Fruit fly (Drosophila melanogaster) whole organism, embryonic: ENCODE measurements around the gene CG11679.

Experiments
- CG1529 ChIP-seq: fragments of 200-800 bp; sonication (Bioruptor generic); optimal IDR thresholded peaks from 3 replicates; lab custom pipeline; 2018; ENCODE audit warnings: missing biosample characterization, missing genetic modification characterization
- CG2202 ChIP-seq: fragments of 200-800 bp; sonication (Bioruptor generic); optimal IDR thresholded peaks from 2 replicates; lab custom pipeline; 2018; ENCODE audit warnings: missing biosample characterization, mild to moderate bottlenecking, missing genetic modification characterization
- CG6683 ChIP-seq: fragments of 200-800 bp; sonication (Bioruptor generic); optimal IDR thresholded peaks from 2 replicates; lab custom pipeline; 2017; ENCODE audit warnings: missing biosample characterization, mild to moderate bottlenecking, missing genetic modification characterization, missing genetic modification reagents
- Chrac-16 ChIP-seq: fragments of 200-800 bp; sonication (Bioruptor generic); optimal IDR thresholded peaks from 3 replicates; lab custom pipeline; 2016; ENCODE audit warnings: missing biosample characterization, missing genetic modification characterization
- Deaf1 ChIP-seq: fragments of 200-800 bp; optimal IDR thresholded peaks from 3 replicates; lab custom pipeline; 2019; ENCODE audit warnings: missing biosample characterization, mild to moderate bottlenecking, missing genetic modification characterization, moderate library complexity
- Hr39 ChIP-seq: fragments of >200 bp; optimal IDR thresholded peaks from 2 replicates; lab custom pipeline; 2017
- Sox100B ChIP-seq: fragments of 200-800 bp; sonication (Bioruptor generic); optimal IDR thresholded peaks from 3 replicates; lab custom pipeline; 2018; ENCODE audit warnings: missing biosample characterization, mild to moderate bottlenecking, missing genetic modification characterization
- Tbp ChIP-seq: fragments of >200 bp; optimal IDR thresholded peaks from 2 replicates; lab custom pipeline; 2018; ENCODE audit warnings: missing biosample characterization, missing genetic modification characterization
- ara ChIP-seq: fragments of 200-800 bp; sonication (Bioruptor generic); IDR thresholded peaks from 2 replicates; pipeline ENCODE4 v1.3.6; 2022; ENCODE audit warnings: missing biosample characterization, missing genetic modification characterization
- ems ChIP-seq: fragments of 200-800 bp; sonication (Bioruptor generic); optimal IDR thresholded peaks from 3 replicates; lab custom pipeline; 2016; ENCODE audit warnings: missing biosample characterization, missing genetic modification characterization
- nom ChIP-seq: fragments of 200-800 bp; sonication (Bioruptor generic); optimal IDR thresholded peaks from 2 replicates; lab custom pipeline; 2017; ENCODE audit warnings: missing biosample characterization, missing genetic modification characterization, mild to moderate bottlenecking, moderate library complexity, missing genetic modification reagents
- pb ChIP-seq: fragments of 200-800 bp; sonication (Bioruptor generic); optimal IDR thresholded peaks from 3 replicates; lab custom pipeline; 2016; ENCODE audit warnings: missing biosample characterization, missing genetic modification characterization
- sr ChIP-seq: fragments of 200-800 bp; sonication (Bioruptor generic); IDR thresholded peaks from 3 replicates; pipeline ENCODE4 v1.3.6; 2022; ENCODE audit warnings: missing biosample characterization, missing genetic modification characterization
- vfl ChIP-seq: fragments of 200-800 bp; sonication (Bioruptor generic); optimal IDR thresholded peaks from 2 replicates; lab custom pipeline; 2016; ENCODE audit warnings: missing biosample characterization, missing genetic modification characterization

DNA sequence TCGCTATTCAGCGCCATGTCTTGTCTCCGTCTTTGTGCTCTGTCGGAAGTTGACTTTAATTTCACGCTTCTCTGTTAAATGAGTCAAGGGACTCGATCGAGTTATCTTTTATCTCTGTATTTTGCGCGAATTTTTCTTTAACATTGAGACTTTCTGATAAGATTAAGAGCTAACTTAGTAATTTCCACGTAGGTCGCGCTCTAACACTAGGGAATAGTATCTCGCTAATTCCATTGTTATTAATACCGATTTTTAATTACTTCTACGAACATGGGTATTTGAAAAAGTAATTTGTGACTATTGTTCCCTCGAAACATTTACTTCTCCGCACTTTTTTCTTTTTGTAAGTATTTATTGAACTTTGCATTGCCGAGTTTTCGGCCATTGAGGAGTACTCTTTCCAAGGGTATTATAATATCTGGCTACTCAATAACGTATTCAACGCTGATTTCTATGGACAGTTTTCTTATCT lies 27.7 kb upstream of the CG11679 start, which contains the start of gene CG8952:
- no peak for TF ChIP-seq Deaf1
- TF ChIP-seq pb: no peak
- TF ChIP-seq nom (GFP tag; lab: Kevin White, UChicago): no peak
- TF ChIP-seq vfl: no peak
- TF ChIP-seq ems (GFP tag; lab: Kevin White, UChicago): no peak
- no peak for TF ChIP-seq sr
- TF ChIP-seq Chrac-16 (GFP tag; lab: Kevin White, UChicago): no peak
- no peak for TF ChIP-seq CG6683 (GFP tag; lab: Kevin White, UChicago)
- TF ChIP-seq CG1529 (GFP tag; lab: Kevin White, UChicago): no peak
- no peak for TF ChIP-seq Sox100B (GFP tag; lab: Kevin White, UChicago)
- TF ChIP-seq Hr39 (lab: Kevin White, UChicago): no peak
- no peak for TF ChIP-seq Tbp (GFP tag; lab: Kevin White, UChicago)
- no peak for TF ChIP-seq CG2202
- TF ChIP-seq ara (GFP tag; lab: Robert Waterston, UW): no peak
